Worm (Caenorhabditis elegans): Measurements from ENCODE around the gene Y48A6B.9.

The Y48A6B.9 gene

ce11 chrIII:11032872-11033271, at the start of gene Y48A6B.9:
Gene Y48A6B.9 (plus strand): TSS chrIII:11033172.
- no peak for TF ChIP-seq cog-1 (tag; optimal IDR thresholded peaks at IDR 0.05)
- no peak for TF ChIP-seq klf-2 (GFP tag; conservative IDR thresholded peaks at IDR 0.05)
- TF ChIP-seq tab-1 (GFP tag; IDR thresholded peaks at IDR 0.05): no peak
- no peak for TF ChIP-seq ztf-29 (GFP tag; IDR thresholded peaks at IDR 0.05)
- no peak for TF ChIP-seq ztf-23 (GFP tag; IDR thresholded peaks at IDR 0.05)
- TF ChIP-seq T22C8.4 (GFP tag; IDR thresholded peaks at IDR 0.05): no peak
- no peak for TF ChIP-seq ref-1 (GFP tag; conservative IDR thresholded peaks at IDR 0.05)
- TF ChIP-seq flt-1 (GFP tag; IDR thresholded peaks at IDR 0.05): no peak
- TF ChIP-seq med-1 (GFP tag; optimal IDR thresholded peaks at IDR 0.05; ENCODE audit: insufficient read depth): no peak

ce11 chrIII:10985559-10986036, 47.4 kb upstream of the Y48A6B.9 start, which contains the start of gene col-93:
Gene col-93 (minus strand): TSS chrIII:10985609.
- TF ChIP-seq cog-1 (tag; optimal IDR thresholded peaks at IDR 0.05): no peak
- TF ChIP-seq tab-1 (GFP tag; IDR thresholded peaks at IDR 0.05): no peak
- TF ChIP-seq T22C8.4 (GFP tag; IDR thresholded peaks at IDR 0.05): no peak
- TF ChIP-seq klf-2 (GFP tag; conservative IDR thresholded peaks at IDR 0.05): no peak
- TF ChIP-seq med-1 (GFP tag; optimal IDR thresholded peaks at IDR 0.05; ENCODE audit: insufficient read depth): no peak
- TF ChIP-seq ztf-23 (GFP tag; IDR thresholded peaks at IDR 0.05): no peak
- no peak for TF ChIP-seq ref-1 (GFP tag; conservative IDR thresholded peaks at IDR 0.05)
- no peak for TF ChIP-seq flt-1 (GFP tag; IDR thresholded peaks at IDR 0.05)
- TF ChIP-seq ztf-29 (GFP tag; IDR thresholded peaks at IDR 0.05): no peak

- no peak for TF ChIP-seq tab-1 (GFP tag; IDR thresholded peaks at IDR 0.05)
- TF ChIP-seq flt-1 (GFP tag; IDR thresholded peaks at IDR 0.05): no peak
- no peak for TF ChIP-seq ref-1 (GFP tag; conservative IDR thresholded peaks at IDR 0.05)
- TF ChIP-seq ztf-29 (GFP tag; IDR thresholded peaks at IDR 0.05): no peak
- no peak for TF ChIP-seq cog-1 (tag; optimal IDR thresholded peaks at IDR 0.05)
- no peak for TF ChIP-seq ztf-23 (GFP tag; IDR thresholded peaks at IDR 0.05)
- TF ChIP-seq klf-2 (GFP tag; conservative IDR thresholded peaks at IDR 0.05): no peak
Observed at ce11 chrIII:10987561-10988184, 45.3 kb upstream of the Y48A6B.9 start, which contains the start of gene col-94. Gene col-94 (minus strand): TSS chrIII:10987873.

ce11 chrIII:10989491-10990032, 43.4 kb upstream of the Y48A6B.9 start:
- TF ChIP-seq tab-1 (GFP tag; IDR thresholded peaks at IDR 0.05): peak; percentile 94
- peak; percentile 97 for TF ChIP-seq ztf-23 (GFP tag; IDR thresholded peaks at IDR 0.05)
- TF ChIP-seq T22C8.4 (GFP tag; IDR thresholded peaks at IDR 0.05): peak; percentile 92
- peak; percentile 96 for TF ChIP-seq cog-1 (tag; optimal IDR thresholded peaks at IDR 0.05)
- peak; percentile 66 for TF ChIP-seq med-1 (GFP tag; optimal IDR thresholded peaks at IDR 0.05; ENCODE audit: insufficient read depth)
- TF ChIP-seq flt-1 (GFP tag; IDR thresholded peaks at IDR 0.05): peak; percentile 96
- TF ChIP-seq ztf-29 (GFP tag; IDR thresholded peaks at IDR 0.05): peak; percentile 93
- peak; percentile 96 for TF ChIP-seq klf-2 (GFP tag; conservative IDR thresholded peaks at IDR 0.05)
- TF ChIP-seq ref-1 (GFP tag; conservative IDR thresholded peaks at IDR 0.05): peak; percentile 91

- TF ChIP-seq med-1 (GFP tag; optimal IDR thresholded peaks at IDR 0.05; ENCODE audit: insufficient read depth) (no peak), ztf-23 (GFP tag; IDR thresholded peaks at IDR 0.05) (no peak), tab-1 (GFP tag; IDR thresholded peaks at IDR 0.05) (no peak), flt-1 (GFP tag; IDR thresholded peaks at IDR 0.05) (no peak), cog-1 (tag; optimal IDR thresholded peaks at IDR 0.05) (no peak), klf-2 (GFP tag; conservative IDR thresholded peaks at IDR 0.05) (no peak), ref-1 (GFP tag; conservative IDR thresholded peaks at IDR 0.05) (no peak), T22C8.4 (GFP tag; IDR thresholded peaks at IDR 0.05) (no peak), ztf-29 (GFP tag; IDR thresholded peaks at IDR 0.05) (no peak)
Observed at ce11 chrIII:10994085-10994484, 38.9 kb upstream of the Y48A6B.9 start.

- TF ChIP-seq tab-1 (GFP tag; IDR thresholded peaks at IDR 0.05): no peak
- no peak for TF ChIP-seq T22C8.4 (GFP tag; IDR thresholded peaks at IDR 0.05)
- no peak for TF ChIP-seq cog-1 (tag; optimal IDR thresholded peaks at IDR 0.05)
- no peak for TF ChIP-seq flt-1 (GFP tag; IDR thresholded peaks at IDR 0.05)
- TF ChIP-seq ref-1 (GFP tag; conservative IDR thresholded peaks at IDR 0.05): no peak
- TF ChIP-seq ztf-29 (GFP tag; IDR thresholded peaks at IDR 0.05): no peak
- TF ChIP-seq med-1 (GFP tag; optimal IDR thresholded peaks at IDR 0.05; ENCODE audit: insufficient read depth): no peak
Observed at ce11 chrIII:10995156-10995555, 37.8 kb upstream of the Y48A6B.9 start, which contains the start of gene dmsr-5. Gene dmsr-5 (minus strand): TSS chrIII:10995256.

ce11 chrIII:11002808-11003207, 30.2 kb upstream of the Y48A6B.9 start:
- no peak for TF ChIP-seq ref-1 (GFP tag; conservative IDR thresholded peaks at IDR 0.05)
- no peak for TF ChIP-seq T22C8.4 (GFP tag; IDR thresholded peaks at IDR 0.05)
- TF ChIP-seq cog-1 (tag; optimal IDR thresholded peaks at IDR 0.05): no peak
- no peak for TF ChIP-seq med-1 (GFP tag; optimal IDR thresholded peaks at IDR 0.05; ENCODE audit: insufficient read depth)
- TF ChIP-seq ztf-23 (GFP tag; IDR thresholded peaks at IDR 0.05): no peak
- no peak for TF ChIP-seq ztf-29 (GFP tag; IDR thresholded peaks at IDR 0.05)
- TF ChIP-seq klf-2 (GFP tag; conservative IDR thresholded peaks at IDR 0.05): no peak
- no peak for TF ChIP-seq tab-1 (GFP tag; IDR thresholded peaks at IDR 0.05)
- TF ChIP-seq flt-1 (GFP tag; IDR thresholded peaks at IDR 0.05): no peak

- TF ChIP-seq ztf-23 (GFP tag; IDR thresholded peaks at IDR 0.05): peak; percentile 72
- peak; percentile 72 for TF ChIP-seq flt-1 (GFP tag; IDR thresholded peaks at IDR 0.05)
- TF ChIP-seq tab-1 (GFP tag; IDR thresholded peaks at IDR 0.05): no peak
- TF ChIP-seq cog-1 (tag; optimal IDR thresholded peaks at IDR 0.05): peak; percentile 4
- TF ChIP-seq T22C8.4 (GFP tag; IDR thresholded peaks at IDR 0.05): 0 out of 2 replicates have a peak, but pooled peaks have one; percentile 38
- TF ChIP-seq ztf-29 (GFP tag; IDR thresholded peaks at IDR 0.05): no peak
- TF ChIP-seq ref-1 (GFP tag; conservative IDR thresholded peaks at IDR 0.05): no peak
- TF ChIP-seq med-1 (GFP tag; optimal IDR thresholded peaks at IDR 0.05; ENCODE audit: insufficient read depth): no peak
- TF ChIP-seq klf-2 (GFP tag; conservative IDR thresholded peaks at IDR 0.05): no peak
Observed at ce11 chrIII:11007552-11008272, 25.3 kb upstream of the Y48A6B.9 start, which contains the start of the genes fipr-17 and Y48A6B.3. Gene fipr-17 (minus strand): TSS chrIII:11007602. Gene Y48A6B.3 (plus strand): TSS chrIII:11008222.
